Fruit fly (Drosophila melanogaster): Measurements from ENCODE around the gene CG17440.

The CG17440 gene

DNA sequence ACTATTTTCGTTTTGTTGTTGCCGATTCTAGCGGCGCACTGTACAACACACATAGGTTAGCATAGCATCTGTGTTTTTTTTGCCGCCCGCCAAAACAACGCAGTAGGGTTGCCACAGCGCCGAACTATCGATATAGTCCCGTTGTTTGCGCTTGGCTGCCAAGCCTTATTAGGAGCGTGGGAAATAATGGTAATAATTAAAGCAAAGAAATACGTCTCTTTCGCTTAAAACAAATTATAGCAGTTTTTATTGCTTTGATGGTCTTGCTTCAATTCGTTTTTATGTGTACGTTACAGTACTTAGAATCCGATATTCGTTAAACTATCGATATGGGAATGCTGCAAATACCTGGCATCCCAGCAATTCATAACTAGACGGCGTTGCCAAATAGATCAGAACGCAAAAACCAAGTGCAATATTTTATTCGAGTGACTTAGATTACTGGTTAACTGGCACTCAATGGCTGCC lies 26.3 kb downstream of the CG17440 start, which contains the start of the genes mxc and Larp7 (continued):
- TF ChIP-seq CG30020 (tag; optimal IDR thresholded peaks at IDR 0.05), result peak; percentile 58
- no peak for TF ChIP-seq CG1233 (GFP tag; optimal IDR thresholded peaks at IDR 0.05)
- TF ChIP-seq CG10321 (GFP tag; IDR thresholded peaks at IDR 0.05), result no peak
- TF ChIP-seq bsh (GFP tag; optimal IDR thresholded peaks at IDR 0.05), result peak in 1 of 2 experiments; percentile 36
- peak; percentile 62 for TF ChIP-seq bbx (GFP tag; IDR thresholded peaks at IDR 0.05; ENCODE audit: partially characterized antibody)
- no peak for TF ChIP-seq CG10565 (GFP tag; optimal IDR thresholded peaks at IDR 0.05)
- TF ChIP-seq Kr (GFP tag; optimal IDR thresholded peaks at IDR 0.05), result no peak
- TF ChIP-seq Sry-β (GFP tag; optimal IDR thresholded peaks at IDR 0.05), result no peak
- TF ChIP-seq ham (GFP tag; IDR thresholded peaks at IDR 0.05), result no peak
- peak; percentile 38 for TF ChIP-seq CG34376 (GFP tag; optimal IDR thresholded peaks at IDR 0.05)
- peak; percentile 82 for TF ChIP-seq Elba2 (GFP tag; optimal IDR thresholded peaks at IDR 0.05)
- no peak for TF ChIP-seq Drgx (GFP tag; IDR thresholded peaks at IDR 0.05)
- no peak for TF ChIP-seq Sox102F (GFP tag; optimal IDR thresholded peaks at IDR 0.05)
- no peak for TF ChIP-seq toy (GFP tag; IDR thresholded peaks at IDR 0.05)
- no peak for TF ChIP-seq Nf-YA (GFP tag; IDR thresholded peaks at IDR 0.05)
- no peak for TF ChIP-seq H2.0 (GFP tag; IDR thresholded peaks at IDR 0.05)
- no peak for TF ChIP-seq HHEX (GFP tag; optimal IDR thresholded peaks at IDR 0.05)
- TF ChIP-seq MTF-1 (GFP tag; optimal IDR thresholded peaks at IDR 0.05; ENCODE audit: borderline replicate concordance), result no peak
- peak; percentile 82 for TF ChIP-seq Doc3 (GFP tag; IDR thresholded peaks at IDR 0.05; ENCODE audit: partially characterized antibody)
- TF ChIP-seq knrl (GFP tag; IDR thresholded peaks at IDR 0.05; ENCODE audit: partially characterized antibody), result peak; percentile 91
- no peak for TF ChIP-seq Jarid2 (GFP tag; optimal IDR thresholded peaks at IDR 0.05)
- no peak for TF ChIP-seq CG15011 (GFP tag; optimal IDR thresholded peaks at IDR 0.05)
- no peak for TF ChIP-seq fd64A (GFP tag; optimal IDR thresholded peaks at IDR 0.05)
- peak; percentile 8 for TF ChIP-seq CG5245 (GFP tag; optimal IDR thresholded peaks at IDR 0.05)
- TF ChIP-seq tll (GFP tag; optimal IDR thresholded peaks at IDR 0.05), result peak in 1 of 2 experiments; percentile 85
- no peak for TF ChIP-seq CG30431 (GFP tag; optimal IDR thresholded peaks at IDR 0.05)
- no peak for TF ChIP-seq Dip2 (GFP tag; IDR thresholded peaks at IDR 0.05)
- TF ChIP-seq tin (GFP tag; optimal IDR thresholded peaks at IDR 0.05), result peak; percentile 63
- TF ChIP-seq CG17802 (tag; optimal IDR thresholded peaks at IDR 0.05), result peak; percentile 16
- peak; percentile 52; the same call in 1 of the 2 replicates for TF ChIP-seq CG14441 (GFP tag; IDR thresholded peaks at IDR 0.05)
- no peak for TF ChIP-seq Doc2 (GFP tag; IDR thresholded peaks at IDR 0.05)
- no peak for TF ChIP-seq CG6654 (GFP tag; optimal IDR thresholded peaks at IDR 0.05)
- TF ChIP-seq CG12071 (GFP tag; optimal IDR thresholded peaks at IDR 0.05), result no peak
- peak; percentile 5 for TF ChIP-seq CG18764 (GFP tag; optimal IDR thresholded peaks at IDR 0.05)
- TF ChIP-seq stwl (tag; optimal IDR thresholded peaks at IDR 0.05), result peak; percentile 60
- peak; percentile 91 for TF ChIP-seq CG16813 (GFP tag; IDR thresholded peaks at IDR 0.05; ENCODE audit: partially characterized antibody)
- TF ChIP-seq CG8765 (GFP tag; IDR thresholded peaks at IDR 0.05), result no peak
- no peak for TF ChIP-seq Fer2 (tag; optimal IDR thresholded peaks at IDR 0.05)
- peak; percentile 53 for TF ChIP-seq Bteb2 (GFP tag; optimal IDR thresholded peaks at IDR 0.05)
- peak; percentile 72 for TF ChIP-seq slbo (GFP tag; IDR thresholded peaks at IDR 0.05)
- TF ChIP-seq ken (GFP tag; IDR thresholded peaks at IDR 0.05), result no peak
- peak; percentile 11 for TF ChIP-seq CG3995 (GFP tag; optimal IDR thresholded peaks at IDR 0.05)
- TF ChIP-seq bcd (GFP tag; optimal IDR thresholded peaks at IDR 0.05), result peak; percentile 49
- TF ChIP-seq CG2875 (GFP tag; optimal IDR thresholded peaks at IDR 0.05), result no peak
- peak; percentile 69 for TF ChIP-seq mam (GFP tag; optimal IDR thresholded peaks at IDR 0.05)
- TF ChIP-seq Scr (GFP tag; IDR thresholded peaks at IDR 0.05; ENCODE audit: partially characterized antibody), result peak; percentile 93
- TF ChIP-seq schlank (tag; optimal IDR thresholded peaks at IDR 0.05), result no peak
- TF ChIP-seq lab (GFP tag; optimal IDR thresholded peaks at IDR 0.05), result no peak
- peak; percentile 27 for TF ChIP-seq CG18476 (GFP tag; optimal IDR thresholded peaks at IDR 0.05)
- TF ChIP-seq E2f2 (GFP tag; IDR thresholded peaks at IDR 0.05), result peak; percentile 77
